Fruit fly (Drosophila melanogaster) whole organism, embryonic: ENCODE measurements around the gene CG5618.
A peak's percentile ranks its signal among the peaks of the same experiment; 100 is the strongest.

Source experiments
- Abd-B ChIP-seq: fragments of 200-800 bp; sonication (Bioruptor generic); optimal IDR thresholded peaks from 2 replicates; lab custom pipeline; 2018; ENCODE audit warnings: missing biosample characterization, mild to moderate bottlenecking, missing genetic modification characterization, moderate library complexity
- Atf-2 ChIP-seq: fragments of 200-800 bp; sonication (Bioruptor generic); optimal IDR thresholded peaks from 2 replicates; lab custom pipeline; 2016; ENCODE audit warnings: missing biosample characterization, missing genetic modification characterization
- Bdp1 ChIP-seq: fragments of 200-800 bp; sonication (Bioruptor generic); optimal IDR thresholded peaks from 3 replicates; lab custom pipeline; 2016; ENCODE audit warnings: missing biosample characterization, missing genetic modification characterization
- C15 ChIP-seq: fragments of 200-800 bp; sonication (Bioruptor generic); IDR thresholded peaks from 3 replicates; pipeline ENCODE4 v1.3.6; 2022; ENCODE audit warnings: missing biosample characterization, missing genetic modification characterization
- CG10431 ChIP-seq: fragments of 200-800 bp; sonication (Bioruptor generic); optimal IDR thresholded peaks from 3 replicates; lab custom pipeline; 2018; ENCODE audit warnings: missing biosample characterization, mild to moderate bottlenecking, missing genetic modification characterization
- CG10543 ChIP-seq: fragments of 200-800 bp; sonication (Bioruptor generic); optimal IDR thresholded peaks from 3 replicates; lab custom pipeline; 2017; ENCODE audit warnings: missing biosample characterization, mild to moderate bottlenecking, missing genetic modification characterization, moderate library complexity
- CG11696 ChIP-seq: fragments of 200-800 bp; sonication (Bioruptor generic); IDR thresholded peaks from 2 replicates; pipeline ENCODE4 v1.3.6; 2022; ENCODE audit warnings: missing biosample characterization, missing genetic modification characterization
- CG12219 ChIP-seq: fragments of 200-800 bp; sonication (Bioruptor generic); optimal IDR thresholded peaks from 3 replicates; lab custom pipeline; 2018; ENCODE audit warnings: missing biosample characterization, mild to moderate bottlenecking, missing genetic modification characterization
- CG13123 ChIP-seq: fragments of 200-800 bp; sonication (Bioruptor generic); optimal IDR thresholded peaks from 2 replicates; lab custom pipeline; 2016; ENCODE audit warnings: missing biosample characterization, missing genetic modification characterization
- CG13287 ChIP-seq: fragments of 200-800 bp; sonication (Bioruptor generic); IDR thresholded peaks from 2 replicates; pipeline ENCODE4 v1.3.6; 2022; ENCODE audit warnings: missing biosample characterization, missing genetic modification characterization; ENCODE audit not compliant: partially characterized antibody
- CG14860 ChIP-seq: fragments of 200-800 bp; sonication (Bioruptor generic); IDR thresholded peaks from 3 replicates; pipeline ENCODE4 v1.3.6; 2022; ENCODE audit warnings: missing biosample characterization, missing genetic modification characterization; ENCODE audit not compliant: partially characterized antibody
- CG15011 ChIP-seq: fragments of 200-800 bp; sonication (Bioruptor generic); optimal IDR thresholded peaks from 3 replicates; lab custom pipeline; 2018; ENCODE audit warnings: missing biosample characterization, mild to moderate bottlenecking, missing genetic modification characterization
- CG15269 ChIP-seq: fragments of 200-800 bp; sonication (Bioruptor generic); optimal IDR thresholded peaks from 2 replicates; lab custom pipeline; 2018; ENCODE audit warnings: missing biosample characterization, mild to moderate bottlenecking, missing genetic modification characterization, moderate library complexity
- CG1602 ChIP-seq: fragments of 200-800 bp; sonication (Bioruptor generic); optimal IDR thresholded peaks from 3 replicates; lab custom pipeline; 2016; ENCODE audit warnings: missing biosample characterization, missing genetic modification characterization
- CG16815 ChIP-seq: fragments of 200-800 bp; sonication (Bioruptor generic); optimal IDR thresholded peaks from 3 replicates; lab custom pipeline; 2017; ENCODE audit warnings: missing biosample characterization, mild to moderate bottlenecking, missing genetic modification characterization
- CG17328 ChIP-seq: fragments of 200-800 bp; sonication (Bioruptor generic); IDR thresholded peaks from 2 replicates; pipeline ENCODE4 v1.3.6; 2022; ENCODE audit warnings: missing biosample characterization, missing genetic modification characterization
- CG31441 ChIP-seq: fragments of 200-800 bp; sonication (Bioruptor generic); IDR thresholded peaks from 2 replicates; pipeline ENCODE4 v1.3.6; 2022; ENCODE audit warnings: missing biosample characterization, missing genetic modification characterization
- CG3407 ChIP-seq: fragments of 200-800 bp; sonication (Bioruptor generic); optimal IDR thresholded peaks from 2 replicates; lab custom pipeline; 2018; ENCODE audit warnings: missing biosample characterization, mild to moderate bottlenecking, missing genetic modification characterization
- CG5180 ChIP-seq: fragments of 200-800 bp; sonication (Bioruptor generic); optimal IDR thresholded peaks from 3 replicates; lab custom pipeline; 2017; ENCODE audit warnings: missing biosample characterization, missing genetic modification characterization, mild to moderate bottlenecking, moderate library complexity, missing genetic modification reagents
- CG5953 ChIP-seq: fragments of 200-800 bp; sonication (Bioruptor generic); IDR thresholded peaks from 2 replicates; pipeline ENCODE4 v1.3.6; 2022; ENCODE audit warnings: missing biosample characterization, missing genetic modification characterization
- CG8281 ChIP-seq: fragments of 200-800 bp; sonication (Bioruptor generic); optimal IDR thresholded peaks from 2 replicates; lab custom pipeline; 2018; ENCODE audit warnings: missing biosample characterization, mild to moderate bottlenecking, missing genetic modification characterization, moderate library complexity
- D ChIP-seq, 2 experiments: fragments of 200-800 bp in 1 of 2; fragments of >200 bp in 1 of 2; sonication (Bioruptor generic) in 1 of 2; optimal IDR thresholded peaks; 2 replicates in 1 of 2; 3 replicates in 1 of 2; lab custom pipeline; 2017; ENCODE audit warnings: mild to moderate bottlenecking in 1 of 2, missing biosample characterization in 1 of 2, missing genetic modification characterization in 1 of 2, missing genetic modification reagents in 1 of 2
- Doc2 ChIP-seq: fragments of 200-800 bp; sonication (Bioruptor generic); IDR thresholded peaks from 2 replicates; pipeline ENCODE4 v1.3.6; 2022; ENCODE audit warnings: missing biosample characterization, missing genetic modification characterization
- E2f1 ChIP-seq: fragments of 200-800 bp; sonication (Bioruptor generic); IDR thresholded peaks from 2 replicates; pipeline ENCODE4 v1.3.6; 2022; ENCODE audit warnings: missing biosample characterization, missing genetic modification characterization
- H15 ChIP-seq: fragments of 200-800 bp; sonication (Bioruptor generic); IDR thresholded peaks from 3 replicates; pipeline ENCODE4 v1.3.6; 2022; ENCODE audit warnings: missing biosample characterization, missing genetic modification characterization
- Hr39 ChIP-seq: fragments of >200 bp; optimal IDR thresholded peaks from 2 replicates; lab custom pipeline; 2017
- NC2α ChIP-seq: fragments of 200-800 bp; sonication (Bioruptor generic); optimal IDR thresholded peaks from 2 replicates; lab custom pipeline; 2016; ENCODE audit warnings: missing biosample characterization, missing genetic modification characterization
- Nf-YA ChIP-seq: fragments of 200-800 bp; sonication (Bioruptor generic); IDR thresholded peaks from 2 replicates; pipeline ENCODE4 v1.3.6; 2022; ENCODE audit warnings: missing biosample characterization, missing genetic modification characterization
- Sin3A ChIP-seq: fragments of >200 bp; optimal IDR thresholded peaks from 2 replicates; lab custom pipeline; 2018
- Vsx1 ChIP-seq: fragments of 200-800 bp; sonication (Bioruptor generic); optimal IDR thresholded peaks from 2 replicates; lab custom pipeline; 2017; ENCODE audit warnings: missing biosample characterization, mild to moderate bottlenecking, missing genetic modification characterization, missing genetic modification reagents
- al ChIP-seq: fragments of 200-800 bp; sonication (Bioruptor generic); IDR thresholded peaks from 2 replicates; pipeline ENCODE4 v1.3.6; 2022; ENCODE audit warnings: missing biosample characterization, missing genetic modification characterization
- aop ChIP-seq: fragments of 200-800 bp; sonication (Bioruptor generic); IDR thresholded peaks from 2 replicates; pipeline ENCODE4 v1.3.6; 2022; ENCODE audit warnings: missing biosample characterization, missing genetic modification characterization
- chinmo ChIP-seq: fragments of 200-800 bp; sonication (Bioruptor generic); IDR thresholded peaks from 4 replicates; pipeline ENCODE4 v1.3.6; 2022; ENCODE audit warnings: missing biosample characterization, missing genetic modification characterization; ENCODE audit not compliant: partially characterized antibody
- crp ChIP-seq, 2 experiments: fragments of 200-800 bp; sonication (Bioruptor generic); optimal IDR thresholded peaks; 2 replicates in 1 of 2; 3 replicates in 1 of 2; lab custom pipeline; 2017; ENCODE audit warnings: missing biosample characterization in 2 of 2, missing genetic modification characterization in 2 of 2, mild to moderate bottlenecking in 1 of 2, moderate library complexity in 1 of 2
- dmrt11E ChIP-seq: fragments of 200-800 bp; sonication (Bioruptor generic); optimal IDR thresholded peaks from 3 replicates; lab custom pipeline; 2018; ENCODE audit warnings: missing biosample characterization, mild to moderate bottlenecking, missing genetic modification characterization, moderate library complexity
- gsb ChIP-seq: fragments of 200-800 bp; sonication (Bioruptor generic); IDR thresholded peaks from 2 replicates; pipeline ENCODE4 v1.3.6; 2022; ENCODE audit warnings: missing biosample characterization, missing genetic modification characterization
- her ChIP-seq: fragments of 200-800 bp; sonication (Bioruptor generic); optimal IDR thresholded peaks from 2 replicates; lab custom pipeline; 2016; ENCODE audit warnings: missing biosample characterization, missing genetic modification characterization
- lov ChIP-seq, 2 experiments: fragments of 200-800 bp in 1 of 2; fragments of >200 bp in 1 of 2; sonication (Bioruptor generic) in 1 of 2; IDR thresholded peaks in 1 of 2; optimal IDR thresholded peaks in 1 of 2; 2 replicates in 1 of 2; 3 replicates in 1 of 2; pipeline versions ENCODE4 v1.3.6 to Lab custom; 2017 to 2022; ENCODE audit warnings: missing biosample characterization in 1 of 2, missing genetic modification characterization in 1 of 2
- luna ChIP-seq: fragments of 200-800 bp; sonication (Bioruptor generic); optimal IDR thresholded peaks from 2 replicates; lab custom pipeline; 2016; ENCODE audit warnings: missing biosample characterization, missing genetic modification characterization
- odd ChIP-seq: fragments of 200-800 bp; sonication (Bioruptor generic); optimal IDR thresholded peaks from 2 replicates; lab custom pipeline; 2017; ENCODE audit warnings: missing biosample characterization, mild to moderate bottlenecking, missing genetic modification characterization
- org-1 ChIP-seq: fragments of 200-800 bp; sonication (Bioruptor generic); optimal IDR thresholded peaks from 2 replicates; lab custom pipeline; 2017; ENCODE audit warnings: missing biosample characterization, missing genetic modification characterization
- pan ChIP-seq, 4 experiments: fragments of >200 bp in 3 of 4; fragments of 200-800 bp in 1 of 4; sonication (Bioruptor generic) in 1 of 4; optimal IDR thresholded peaks in 3 of 4; IDR thresholded peaks in 1 of 4; 2 replicates each; pipeline versions ENCODE4 v1.3.6 to Lab custom; 2017 to 2022; ENCODE audit warnings: missing biosample characterization in 2 of 4, missing genetic modification characterization in 2 of 4, mixed read lengths in 1 of 4
- phol ChIP-seq: fragments of 200-800 bp; sonication (Bioruptor generic); optimal IDR thresholded peaks from 3 replicates; lab custom pipeline; 2018; ENCODE audit warnings: missing biosample characterization, mild to moderate bottlenecking, missing genetic modification characterization, moderate library complexity
- pnt ChIP-seq: fragments of 200-800 bp; sonication (Bioruptor generic); optimal IDR thresholded peaks from 3 replicates; lab custom pipeline; 2016; ENCODE audit warnings: missing biosample characterization, missing genetic modification characterization
- sens ChIP-seq: fragments of 200-800 bp; sonication (Bioruptor generic); peaks from one replicate; lab custom pipeline; 2016; ENCODE audit warnings: missing biosample characterization, missing genetic modification characterization
- seq ChIP-seq: fragments of 200-800 bp; sonication (Bioruptor generic); IDR thresholded peaks from 2 replicates; pipeline ENCODE4 v1.3.6; 2022; ENCODE audit warnings: missing biosample characterization, missing genetic modification characterization
- tap ChIP-seq: fragments of 200-800 bp; optimal IDR thresholded peaks from 3 replicates; lab custom pipeline; 2019; ENCODE audit warnings: missing biosample characterization, mild to moderate bottlenecking, missing genetic modification characterization, moderate library complexity
- tll ChIP-seq, 2 experiments: fragments of 200-800 bp in 1 of 2; fragments of >200 bp in 1 of 2; sonication (Bioruptor generic) in 1 of 2; optimal IDR thresholded peaks; 2 replicates each; lab custom pipeline; 2017 to 2019; ENCODE audit warnings: missing biosample characterization in 2 of 2, missing genetic modification characterization in 2 of 2, mild to moderate bottlenecking in 1 of 2, moderate library complexity in 1 of 2
- z ChIP-seq: fragments of 200-800 bp; sonication (Bioruptor generic); IDR thresholded peaks from 3 replicates; pipeline ENCODE4 v1.3.6; 2022; ENCODE audit warnings: missing biosample characterization, missing genetic modification characterization
- zen2 ChIP-seq: fragments of 200-800 bp; sonication (Bioruptor generic); IDR thresholded peaks from 3 replicates; pipeline ENCODE4 v1.3.6; 2022; ENCODE audit warnings: missing biosample characterization, missing genetic modification characterization; ENCODE audit not compliant: partially characterized antibody

The CG5618 gene

DNA sequence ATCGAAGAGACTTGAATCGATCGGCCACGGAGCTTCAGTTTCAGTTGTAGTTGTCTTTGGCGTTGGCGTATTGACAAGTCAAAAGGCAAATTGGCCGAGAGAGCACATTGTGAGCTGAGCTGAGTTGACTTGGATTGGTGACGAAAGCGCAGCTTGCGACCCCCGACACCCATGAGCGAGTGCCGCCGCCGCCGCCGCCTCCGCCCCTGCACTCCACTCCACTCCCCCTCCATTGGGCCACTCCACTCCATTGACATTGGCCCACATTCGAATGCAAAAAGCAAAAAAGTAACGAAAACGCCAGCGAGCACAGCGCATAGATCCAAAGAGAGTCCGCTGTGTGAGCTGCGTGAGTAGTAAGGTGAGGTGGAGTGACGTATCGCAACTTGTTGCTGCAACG, 44.5 kb downstream of the CG5618 start (continued):
- TF ChIP-seq C15 (GFP tag; lab: Robert Waterston, UW) (no peak), CG14860 (GFP tag; lab: Robert Waterston, UW) (no peak), Sin3A (lab: Kevin White, UChicago) (no peak), CG17328 (no peak), Atf-2 (GFP tag; lab: Kevin White, UChicago) (no peak), Doc2 (GFP tag; lab: Robert Waterston, UW) (no peak), CG10543 (no peak), zen2 (GFP tag; lab: Robert Waterston, UW) (peak; percentile 50; the same call in 1 of the 3 replicates), lov (optimal IDR thresholded peaks at IDR 0.05; lab: Kevin White, UChicago) (no peak), lov (GFP tag; IDR thresholded peaks at IDR 0.05; lab: Robert Waterston, UW) (no peak), CG1602 (GFP tag; lab: Kevin White, UChicago) (no peak), CG13123 (GFP tag; lab: Kevin White, UChicago) (no peak), CG15011 (GFP tag; lab: Kevin White, UChicago) (no peak), luna (GFP tag; lab: Kevin White, UChicago) (no peak), CG15269 (tag; lab: Kevin White, UChicago) (peak; percentile 1), tap (tag; lab: Kevin White, UChicago) (no peak), CG12219 (GFP tag; lab: Kevin White, UChicago) (no peak), CG16815 (GFP tag; lab: Kevin White, UChicago) (no peak), her (GFP tag; lab: Kevin White, UChicago) (no peak), gsb (GFP tag; lab: Robert Waterston, UW) (no peak), crp (GFP tag; optimal IDR thresholded peaks at IDR 0.05; lab: Kevin White, UChicago) (no peak), pnt (GFP tag; lab: Kevin White, UChicago) (no peak), Nf-YA (peak; percentile 21; the same call in 1 of the 2 replicates), seq (GFP tag; lab: Robert Waterston, UW) (no peak), CG5180 (no peak), NC2α (no peak), org-1 (GFP tag; lab: Kevin White, UChicago) (no peak), CG31441 (GFP tag; lab: Robert Waterston, UW) (no peak), E2f1 (GFP tag; lab: Robert Waterston, UW) (peak; percentile 20; the same call in 1 of the 2 replicates), Hr39 (lab: Kevin White, UChicago) (no peak), CG10431 (no peak), H15 (no peak), CG13287 (GFP tag; lab: Robert Waterston, UW) (no peak; the same call in 1 of the 2 replicates), phol (tag; lab: Kevin White, UChicago) (no peak), CG3407 (no peak), CG5953 (no peak), D (optimal IDR thresholded peaks at IDR 0.05; lab: Kevin White, UChicago) (no peak), D (GFP tag; optimal IDR thresholded peaks at IDR 0.05; lab: Kevin White, UChicago) (no peak), CG11696 (no peak), pan (optimal IDR thresholded peaks at IDR 0.05; lab: Kevin White, UChicago) (no peak), pan (GFP tag; optimal IDR thresholded peaks at IDR 0.05 in 1 of 2, IDR thresholded peaks at IDR 0.05 in 1 of 2) (no peak), dmrt11E (tag; lab: Kevin White, UChicago) (no peak), Bdp1 (no peak), sens (GFP tag; lab: Kevin White, UChicago) (no peak), tll (GFP tag; optimal IDR thresholded peaks at IDR 0.05; lab: Kevin White, UChicago) (no peak), odd (GFP tag; lab: Kevin White, UChicago) (no peak), al (GFP tag; lab: Robert Waterston, UW) (no peak), Abd-B (GFP tag; lab: Kevin White, UChicago) (no peak), CG8281 (no peak), Vsx1 (no peak), z (GFP tag; lab: Robert Waterston, UW) (peak; percentile 54; the same call in 1 of the 3 replicates), aop (GFP tag; lab: Robert Waterston, UW) (no peak), chinmo (GFP tag; lab: Robert Waterston, UW) (peak; percentile 94; the same call in 2 of the 4 replicates)
